Worm (Caenorhabditis elegans) whole organism, mixed stage, embryonic: ENCODE measurements around the gene K02F6.6.
"Not testable (repeated sequence)": the region's sequence is repeated elsewhere in the genome, so short reads cannot be mapped to it uniquely, and the experiment has no call there.

Experiments
- elt-1 ChIP-seq: sonication (generic microtip); optimal IDR thresholded peaks from 2 replicates; lab custom pipeline; 2017; ENCODE audit warnings: missing genetic modification characterization, mild to moderate bottlenecking, missing compliant biosample characterization, antibody characterized with exemption, moderate library complexity, borderline replicate concordance; ENCODE audit not compliant: insufficient read depth
- elt-3 ChIP-seq: fragments of 150-350 bp; optimal IDR thresholded peaks from 2 replicates; lab custom pipeline; 2014; ENCODE audit warnings: missing biosample characterization, missing genetic modification characterization
- hlh-1 ChIP-seq: fragments of 150-350 bp; optimal IDR thresholded peaks from 2 replicates; lab custom pipeline; 2014; ENCODE audit warnings: missing biosample characterization, missing genetic modification reagents, missing genetic modification characterization
- lin-13 ChIP-seq: fragments of 150-350 bp; optimal IDR thresholded peaks from 2 replicates; lab custom pipeline; 2014; ENCODE audit warnings: missing biosample characterization, missing genetic modification characterization
- lsy-2 ChIP-seq: fragments of 150-350 bp; optimal IDR thresholded peaks from 2 replicates; lab custom pipeline; 2014; ENCODE audit warnings: missing biosample characterization, missing genetic modification characterization
- mep-1 ChIP-seq: fragments of 150-350 bp; optimal IDR thresholded peaks from 2 replicates; lab custom pipeline; 2017; ENCODE audit warnings: missing biosample characterization, missing genetic modification reagents, missing genetic modification characterization, inconsistent platforms
- nhr-28 ChIP-seq: fragments of 150-350 bp; optimal IDR thresholded peaks from 2 replicates; lab custom pipeline; 2014; ENCODE audit warnings: missing biosample characterization, missing genetic modification characterization
- nhr-76 ChIP-seq: sonication (generic microtip); optimal IDR thresholded peaks from 2 replicates; lab custom pipeline; 2017; ENCODE audit warnings: missing biosample characterization, missing genetic modification characterization
- snpc-4 ChIP-seq: fragments of 150-350 bp; optimal IDR thresholded peaks from 2 replicates; lab custom pipeline; 2014; ENCODE audit warnings: missing biosample characterization, missing genetic modification characterization
- unc-39 ChIP-seq: fragments of 150-350 bp; optimal IDR thresholded peaks from 2 replicates; lab custom pipeline; 2014; ENCODE audit warnings: missing biosample characterization, missing genetic modification characterization
- unc-62 ChIP-seq: fragments of 150-350 bp; optimal IDR thresholded peaks from 2 replicates; lab custom pipeline; 2014; ENCODE audit warnings: missing biosample characterization, missing genetic modification reagents, missing genetic modification characterization

ce11 chrII:2534952-2535351 is 4.4 kb downstream of the K02F6.6 start, which contains the start of gene K02F6.8:
- TF ChIP-seq mep-1 (tag; lab: Kevin White, UChicago); snpc-4 (tag; lab: Kevin White, UChicago); hlh-1 (tag; lab: Kevin White, UChicago); elt-3 (tag; lab: Kevin White, UChicago); nhr-76 (tag; lab: Kevin White, UChicago); nhr-28; lsy-2; unc-62 (GFP tag; lab: Kevin White, UChicago); elt-1 (tag; lab: Kevin White, UChicago); lin-13; unc-39 (tag; lab: Kevin White, UChicago): not testable (repeated sequence)
